Worm (Caenorhabditis elegans): ENCODE results near the gene C33F10.12.

- TF ChIP-seq snpc-4 (GFP tag; optimal IDR thresholded peaks at IDR 0.05) (no peak), snpc-4 (tag; optimal IDR thresholded peaks at IDR 0.05) (no peak), ZK185.1 (tag; optimal IDR thresholded peaks at IDR 0.05; ENCODE audit: poor library complexity, severe bottlenecking) (no peak), F37B4.10 (GFP tag; IDR thresholded peaks at IDR 0.05) (no peak), repo-1 (tag; optimal IDR thresholded peaks at IDR 0.05) (no peak), ccch-3 (GFP tag; optimal IDR thresholded peaks at IDR 0.05) (no peak), mxl-1 (tag; optimal IDR thresholded peaks at IDR 0.05) (no peak), pha-4 (tag; optimal IDR thresholded peaks at IDR 0.05) (no peak), madf-10 (tag; optimal IDR thresholded peaks at IDR 0.05) (no peak), unc-62 (GFP tag; optimal IDR thresholded peaks at IDR 0.05) (no peak), tbp1 (GFP tag; optimal IDR thresholded peaks at IDR 0.05) (no peak)
Observed at ce11 chrII:4837659-4838058, at the start of gene C33F10.12.
